Worm (Caenorhabditis elegans): ENCODE results near the gene C09H10.5.
"Not testable (repeated sequence)": the region's sequence is repeated elsewhere in the genome, so short reads cannot be mapped to it uniquely, and the experiment has no call there.

C09H10.5 gene

ce11 chrII:11125059-11125594, 21.6 kb upstream of the C09H10.5 start (continued):
- TF ChIP-seq F49E8.2 (tag; optimal IDR thresholded peaks at IDR 0.05; ENCODE audit: insufficient read depth) (no peak), ceh-58 (GFP tag; IDR thresholded peaks at IDR 0.05) (no peak), K11D2.4 (GFP tag; IDR thresholded peaks at IDR 0.05) (no peak), ZK185.1 (tag; optimal IDR thresholded peaks at IDR 0.05; ENCODE audit: poor library complexity, severe bottlenecking) (no peak), die-1 (tag; optimal IDR thresholded peaks at IDR 0.05) (peak; percentile 50), fkh-3 (tag; optimal IDR thresholded peaks at IDR 0.05) (no peak), egl-18 (GFP tag; IDR thresholded peaks at IDR 0.05) (no peak), ztf-6 (GFP tag; IDR thresholded peaks at IDR 0.05) (no peak), ztf-25 (GFP tag; IDR thresholded peaks at IDR 0.05) (no peak), pha-4 (tag; optimal IDR thresholded peaks at IDR 0.05) (no peak), snpc-1.1 (tag; optimal IDR thresholded peaks at IDR 0.05; ENCODE audit: insufficient read depth) (no peak), atf-7 (tag; optimal IDR thresholded peaks at IDR 0.05) (peak; percentile 21), aptf-3 (GFP tag; IDR thresholded peaks at IDR 0.05) (no peak), ccch-3 (GFP tag; optimal IDR thresholded peaks at IDR 0.05) (no peak), snpc-1.3 (tag; optimal IDR thresholded peaks at IDR 0.05; ENCODE audit: insufficient read depth) (peak; percentile 46), let-526 (GFP tag; IDR thresholded peaks at IDR 0.05) (no peak), lin-26 (GFP tag; IDR thresholded peaks at IDR 0.05) (peak; percentile 72; the same call in 1 of the 2 replicates), nhr-80 (tag; optimal IDR thresholded peaks at IDR 0.05) (no peak), ets-4 (GFP tag; optimal IDR thresholded peaks at IDR 0.05) (no peak), lir-1 (GFP tag; conservative IDR thresholded peaks at IDR 0.05) (no peak), lsl-1 (GFP tag; optimal IDR thresholded peaks at IDR 0.05) (peak; percentile 32), lag-1 (GFP tag; IDR thresholded peaks at IDR 0.05) (no peak), somi-1 (GFP tag; optimal IDR thresholded peaks at IDR 0.05) (no peak), C06A6.2 (GFP tag; conservative IDR thresholded peaks at IDR 0.05) (no peak), sdz-38 (tag; optimal IDR thresholded peaks at IDR 0.05) (no peak), rcor-1 (GFP tag; IDR thresholded peaks at IDR 0.05) (peak; percentile 38), Y67H2A.10 (GFP tag; conservative IDR thresholded peaks at IDR 0.05) (no peak), gei-17 (GFP tag; optimal IDR thresholded peaks at IDR 0.05) (no peak), sptf-2 (GFP tag; optimal IDR thresholded peaks at IDR 0.05) (no peak), K12H6.12 (tag; optimal IDR thresholded peaks at IDR 0.05) (no peak), attf-5 (GFP tag; optimal IDR thresholded peaks at IDR 0.05) (no peak)

DNA sequence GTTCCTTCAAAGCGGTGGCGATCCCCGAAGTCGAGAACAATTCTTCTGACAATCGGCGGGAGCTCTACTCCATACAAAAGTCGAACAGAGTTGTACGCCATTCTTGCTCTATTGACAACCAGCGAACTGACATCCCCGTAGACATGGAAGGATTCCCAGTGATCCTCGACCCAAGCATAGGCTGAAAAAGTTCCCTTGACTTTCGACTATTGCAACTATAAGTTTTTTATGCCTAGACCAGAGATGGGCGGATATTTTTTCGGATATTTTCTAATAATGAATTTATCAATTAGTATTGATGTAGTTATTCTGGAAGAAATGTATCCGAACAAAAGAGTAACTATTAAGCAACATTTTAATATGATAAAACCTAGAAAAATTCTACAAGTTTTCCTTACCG, 18.2 kb upstream of the C09H10.5 start, which contains the start of gene W10C6.2:
TSS of gene W10C6.2 (minus strand) at position 101 of the 400 bp plus-strand sequence.
- not testable (repeated sequence) for TF ChIP-seq tbx-9 (tag; optimal IDR thresholded peaks at IDR 0.05; ENCODE audit: borderline replicate concordance); dpl-1 (GFP tag; optimal IDR thresholded peaks at IDR 0.05); sdz-38 (tag; optimal IDR thresholded peaks at IDR 0.05)

DNA sequence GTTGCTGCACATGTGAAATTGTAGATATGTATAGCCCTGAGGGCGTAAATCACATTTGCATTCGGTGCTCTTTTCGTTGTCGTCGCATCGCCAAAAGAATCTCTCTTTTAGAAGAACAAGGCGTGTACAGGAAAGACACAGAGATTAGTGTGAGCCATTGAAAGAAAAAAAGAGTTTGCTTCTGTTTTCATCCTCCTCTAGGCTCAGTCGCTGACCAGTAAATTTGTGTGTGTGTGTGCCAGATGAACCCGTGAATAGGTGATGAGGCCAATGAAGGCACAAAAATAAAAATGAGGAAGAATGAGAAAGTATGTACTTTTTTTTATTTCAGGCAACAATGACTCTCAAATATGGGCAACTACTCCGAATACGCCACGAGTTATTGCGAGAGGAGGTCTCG, 8.9 kb upstream of the C09H10.5 start, which contains the start of gene mat-2:
TSS of gene mat-2 (plus strand) at position 301 of the 400 bp plus-strand sequence.
- no peak for TF ChIP-seq lin-35 (GFP tag; optimal IDR thresholded peaks at IDR 0.05)
- TF ChIP-seq nhr-80 (tag; optimal IDR thresholded peaks at IDR 0.05), result no peak
- TF ChIP-seq ceh-79 (tag; optimal IDR thresholded peaks at IDR 0.05), result no peak
